Worm (Caenorhabditis elegans): ENCODE measurements around the gene cnc-3.

The cnc-3 gene

DNA sequence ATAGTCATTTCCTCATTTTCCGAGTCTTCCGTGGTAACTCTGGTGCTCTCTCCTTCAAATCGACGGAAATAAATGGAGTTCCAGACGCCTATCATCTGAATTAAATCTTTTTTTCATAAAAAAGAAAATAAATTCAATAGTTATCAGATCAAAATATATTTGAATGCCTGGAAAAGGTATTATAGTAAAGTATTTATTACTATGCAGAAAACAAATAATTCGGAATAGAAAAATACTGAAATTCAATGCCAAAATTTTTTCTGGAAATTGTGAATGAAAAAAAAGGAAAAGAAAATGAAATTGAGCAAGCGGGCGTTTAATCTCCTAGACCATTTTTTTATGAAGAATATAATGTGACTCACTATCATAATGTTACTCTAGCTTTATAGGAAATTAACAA is 43.7 kb downstream of the cnc-3 start, which contains the start of gene C38C3.6:
Gene C38C3.6, minus strand, starts transcription at position 101 of the 400 bp plus-strand sequence.
- TF ChIP-seq D2030.7 (GFP tag; IDR thresholded peaks at IDR 0.05) (no peak), sptf-2 (GFP tag; optimal IDR thresholded peaks at IDR 0.05) (no peak), zim-3 (tag; optimal IDR thresholded peaks at IDR 0.05) (no peak), cebp-2 (GFP tag; IDR thresholded peaks at IDR 0.05) (no peak), let-526 (GFP tag; IDR thresholded peaks at IDR 0.05) (no peak), ceh-100 (GFP tag; IDR thresholded peaks at IDR 0.05) (no peak), nhr-90 (tag; optimal IDR thresholded peaks at IDR 0.05) (no peak), dpl-1 (GFP tag; optimal IDR thresholded peaks at IDR 0.05) (no peak)

DNA sequence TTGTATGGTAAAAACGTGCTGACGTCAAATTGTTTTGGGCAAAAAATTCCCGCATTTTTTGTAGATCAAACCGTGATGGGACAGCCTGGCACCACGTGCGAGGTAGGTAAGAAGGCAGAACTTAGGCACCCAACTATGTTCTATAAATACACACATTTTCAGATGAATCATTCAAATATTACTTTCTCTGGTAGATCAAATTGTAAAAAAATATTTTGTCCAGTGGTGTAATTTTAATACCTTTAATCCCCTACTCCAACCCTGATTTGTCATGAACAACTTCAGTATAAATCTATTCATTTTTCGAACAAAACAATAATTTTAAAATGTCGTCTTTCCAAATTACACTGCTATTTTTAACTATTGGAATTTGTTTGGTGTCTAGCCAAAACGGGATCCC is 46.7 kb downstream of the cnc-3 start, which contains the start of gene spig-7:
Gene spig-7, plus strand, starts transcription at position 301 of the 400 bp plus-strand sequence.
- TF ChIP-seq ceh-27 (GFP tag; optimal IDR thresholded peaks at IDR 0.05) (no peak), lsl-1 (GFP tag; optimal IDR thresholded peaks at IDR 0.05) (no peak), ztf-22 (GFP tag; optimal IDR thresholded peaks at IDR 0.05) (no peak), xnd-1 (tag; optimal IDR thresholded peaks at IDR 0.05) (no peak), somi-1 (GFP tag; optimal IDR thresholded peaks at IDR 0.05) (no peak), tbp1 (GFP tag; optimal IDR thresholded peaks at IDR 0.05) (no peak), zim-3 (tag; optimal IDR thresholded peaks at IDR 0.05) (no peak), lin-35 (GFP tag; optimal IDR thresholded peaks at IDR 0.05) (no peak)

DNA sequence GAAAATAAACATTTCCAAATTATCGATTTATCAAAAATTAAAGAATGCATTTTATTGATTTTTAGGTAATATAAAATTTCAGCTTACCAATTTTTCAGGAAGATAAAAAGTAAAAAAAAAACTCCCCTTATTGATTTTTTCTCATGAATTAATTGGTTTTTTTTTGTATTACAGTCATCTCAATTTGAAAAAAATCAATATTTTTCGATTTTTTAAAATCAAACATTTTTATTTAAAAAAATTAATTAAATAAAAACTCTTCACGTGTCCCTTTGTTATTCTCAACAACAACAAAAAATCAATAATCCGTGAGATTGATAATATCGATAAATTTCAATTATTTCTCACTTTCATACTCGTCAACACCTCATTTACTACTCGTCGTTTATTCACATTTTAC is 47.5 kb downstream of the cnc-3 start, which contains the start of gene C38C3.3:
Gene C38C3.3, plus strand, starts transcription at position 301 of the 400 bp plus-strand sequence.
- TF ChIP-seq F37B4.10 (GFP tag; IDR thresholded peaks at IDR 0.05) = no peak
- TF ChIP-seq ztf-28 (GFP tag; IDR thresholded peaks at IDR 0.05) = no peak
- no peak for TF ChIP-seq F22D6.2 (tag; optimal IDR thresholded peaks at IDR 0.05)
- TF ChIP-seq rpc-1 (optimal IDR thresholded peaks at IDR 0.05) = no peak
- TF ChIP-seq rpc-1 (tag; optimal IDR thresholded peaks at IDR 0.05) = no peak

ce11 chrV:1495752-1496151 is 47.9 kb downstream of the cnc-3 start:
- TF ChIP-seq efl-1 (GFP tag; optimal IDR thresholded peaks at IDR 0.05) = no peak
